Worm (Caenorhabditis elegans) whole organism, mixed stage, embryonic: Measurements from ENCODE around the gene try-8.

Experiments used
- ces-1 ChIP-seq: fragments of 150-350 bp; optimal IDR thresholded peaks from 2 replicates; lab custom pipeline; 2014; ENCODE audit warnings: missing biosample characterization, missing genetic modification reagents, missing genetic modification characterization
- cnd-1 ChIP-seq: fragments of 200-800 bp; sonication (Bioruptor generic); optimal IDR thresholded peaks from 2 replicates; lab custom pipeline; 2018; ENCODE audit warnings: mild to moderate bottlenecking, missing genetic modification characterization, missing compliant biosample characterization
- mep-1 ChIP-seq: fragments of 150-350 bp; optimal IDR thresholded peaks from 2 replicates; lab custom pipeline; 2017; ENCODE audit warnings: missing biosample characterization, missing genetic modification reagents, missing genetic modification characterization, inconsistent platforms

DNA sequence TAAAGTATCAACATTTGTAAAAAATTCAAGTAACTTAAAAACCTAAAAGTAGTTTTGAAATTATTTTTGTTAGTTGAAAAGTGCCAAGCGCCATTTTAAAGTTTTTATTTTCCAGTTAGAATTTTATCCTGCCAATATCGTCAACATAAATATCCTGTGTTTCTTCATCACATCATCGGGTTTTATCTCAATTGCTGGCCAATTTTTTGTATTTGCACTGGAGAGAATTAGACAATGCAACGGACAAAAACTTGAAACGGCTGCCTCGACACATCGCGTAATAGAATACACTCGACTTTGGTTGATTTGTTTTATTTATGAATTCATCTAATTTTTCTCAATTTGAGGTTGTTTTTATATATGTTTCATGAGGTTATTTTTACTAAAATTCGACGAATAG is 872 bp upstream of the try-8 start, which contains the start of gene F25E5.2:
- TF ChIP-seq cnd-1 (no peak), mep-1 (tag; lab: Kevin White, UChicago) (no peak), ces-1 (GFP tag; lab: Kevin White, UChicago) (no peak)
